Fruit fly (Drosophila melanogaster) whole organism, embryonic: ENCODE data around the gene Tollo.

Experiments
- ATbp ChIP-seq: fragments of 200-800 bp; sonication (Bioruptor generic); optimal IDR thresholded peaks from 2 replicates; lab custom pipeline; 2017; ENCODE audit warnings: missing biosample characterization, mild to moderate bottlenecking, missing genetic modification characterization, missing genetic modification reagents
- Aef1 ChIP-seq: fragments of 200-800 bp; sonication (Bioruptor generic); IDR thresholded peaks from 3 replicates; pipeline ENCODE4 v1.3.6; 2022; ENCODE audit warnings: missing biosample characterization, missing genetic modification characterization
- Asciz ChIP-seq: fragments of 200-800 bp; sonication (Bioruptor generic); optimal IDR thresholded peaks from 2 replicates; lab custom pipeline; 2017; ENCODE audit warnings: missing biosample characterization, mild to moderate bottlenecking, missing genetic modification characterization, missing genetic modification reagents
- BtbVII ChIP-seq: fragments of 200-800 bp; sonication (Bioruptor generic); optimal IDR thresholded peaks from 3 replicates; lab custom pipeline; 2017; ENCODE audit warnings: missing biosample characterization, mild to moderate bottlenecking, missing genetic modification characterization
- CG10274 ChIP-seq: fragments of 200-800 bp; sonication (Bioruptor generic); optimal IDR thresholded peaks from 3 replicates; lab custom pipeline; 2017; ENCODE audit warnings: missing biosample characterization, mild to moderate bottlenecking, missing genetic modification characterization
- CG11398 ChIP-seq: fragments of 200-800 bp; sonication (Bioruptor generic); optimal IDR thresholded peaks from 2 replicates; lab custom pipeline; 2016; ENCODE audit warnings: missing biosample characterization, missing genetic modification characterization
- CG11456 ChIP-seq: fragments of 200-800 bp; sonication (Bioruptor generic); IDR thresholded peaks from 3 replicates; pipeline ENCODE4 v1.3.6; 2022; ENCODE audit warnings: missing biosample characterization, missing genetic modification characterization
- CG17829 ChIP-seq: fragments of 200-800 bp; optimal IDR thresholded peaks from 2 replicates; lab custom pipeline; 2019; ENCODE audit warnings: missing biosample characterization, mild to moderate bottlenecking, missing genetic modification characterization, moderate library complexity
- CG17912 ChIP-seq: fragments of 200-800 bp; sonication (Bioruptor generic); optimal IDR thresholded peaks from 2 replicates; lab custom pipeline; 2018; ENCODE audit warnings: missing biosample characterization, mild to moderate bottlenecking, missing genetic modification characterization
- CG2712 ChIP-seq: fragments of 200-800 bp; optimal IDR thresholded peaks from 3 replicates; lab custom pipeline; 2019; ENCODE audit warnings: missing biosample characterization, mild to moderate bottlenecking, missing genetic modification characterization, moderate library complexity
- CG32767 ChIP-seq: fragments of 200-800 bp; sonication (Bioruptor generic); IDR thresholded peaks from 2 replicates; pipeline ENCODE4 v1.3.6; 2022; ENCODE audit warnings: missing biosample characterization, missing genetic modification characterization
- CG4360 ChIP-seq: fragments of 200-800 bp; sonication (Bioruptor generic); IDR thresholded peaks from 2 replicates; pipeline ENCODE4 v1.3.6; 2022; ENCODE audit warnings: missing biosample characterization, missing genetic modification characterization
- CG4730 ChIP-seq: fragments of 200-800 bp; sonication (Bioruptor generic); IDR thresholded peaks from 2 replicates; pipeline ENCODE4 v1.3.6; 2022; ENCODE audit warnings: missing biosample characterization, missing genetic modification characterization
- CG5245 ChIP-seq: fragments of 200-800 bp; sonication (Bioruptor generic); optimal IDR thresholded peaks from 3 replicates; lab custom pipeline; 2016; ENCODE audit warnings: missing biosample characterization, missing genetic modification characterization
- CG6689 ChIP-seq: fragments of 200-800 bp; sonication (Bioruptor generic); IDR thresholded peaks from 2 replicates; pipeline ENCODE4 v1.3.6; 2022; ENCODE audit warnings: missing biosample characterization, missing genetic modification characterization
- CG6813 ChIP-seq: fragments of 200-800 bp; sonication (Bioruptor generic); optimal IDR thresholded peaks from 2 replicates; lab custom pipeline; 2017; ENCODE audit warnings: missing biosample characterization, missing genetic modification characterization, mild to moderate bottlenecking, moderate library complexity, missing genetic modification reagents
- CG6854 ChIP-seq: fragments of 200-800 bp; sonication (Bioruptor generic); optimal IDR thresholded peaks from 3 replicates; lab custom pipeline; 2017; ENCODE audit warnings: missing biosample characterization, mild to moderate bottlenecking, missing genetic modification characterization
- CG8281 ChIP-seq: fragments of 200-800 bp; sonication (Bioruptor generic); optimal IDR thresholded peaks from 2 replicates; lab custom pipeline; 2018; ENCODE audit warnings: missing biosample characterization, mild to moderate bottlenecking, missing genetic modification characterization, moderate library complexity
- CG9727 ChIP-seq: fragments of 200-800 bp; sonication (Bioruptor generic); optimal IDR thresholded peaks from 3 replicates; lab custom pipeline; 2017; ENCODE audit warnings: missing biosample characterization, mild to moderate bottlenecking, missing genetic modification characterization
- CG9797 ChIP-seq: fragments of 200-800 bp; sonication (Bioruptor generic); optimal IDR thresholded peaks from 3 replicates; lab custom pipeline; 2018; ENCODE audit warnings: missing biosample characterization, mild to moderate bottlenecking, missing genetic modification characterization
- D19B ChIP-seq: fragments of 200-800 bp; sonication (Bioruptor generic); optimal IDR thresholded peaks from 2 replicates; lab custom pipeline; 2017; ENCODE audit warnings: missing biosample characterization, mild to moderate bottlenecking, missing genetic modification characterization
- Doc2 ChIP-seq: fragments of 200-800 bp; sonication (Bioruptor generic); IDR thresholded peaks from 2 replicates; pipeline ENCODE4 v1.3.6; 2022; ENCODE audit warnings: missing biosample characterization, missing genetic modification characterization
- Ets97D ChIP-seq: fragments of 200-800 bp; sonication (Bioruptor generic); optimal IDR thresholded peaks from 3 replicates; lab custom pipeline; 2016; ENCODE audit warnings: missing biosample characterization, missing genetic modification characterization
- Gug ChIP-seq: fragments of 200-800 bp; sonication (Bioruptor generic); IDR thresholded peaks from 4 replicates; pipeline ENCODE4 v1.3.6; 2022; ENCODE audit warnings: missing biosample characterization, missing genetic modification characterization
- H2.0 ChIP-seq: fragments of 200-800 bp; sonication (Bioruptor generic); IDR thresholded peaks from 2 replicates; pipeline ENCODE4 v1.3.6; 2022; ENCODE audit warnings: missing biosample characterization, missing genetic modification characterization
- Hr78 ChIP-seq, 2 experiments: fragments of 200-800 bp in 1 of 2; fragments of >200 bp in 1 of 2; sonication (Bioruptor generic) in 1 of 2; optimal IDR thresholded peaks; 2 replicates each; lab custom pipeline; 2017 to 2019; ENCODE audit warnings: missing biosample characterization in 2 of 2, missing genetic modification characterization in 2 of 2, mild to moderate bottlenecking in 1 of 2, moderate library complexity in 1 of 2
- Med ChIP-seq: fragments of 200-800 bp; sonication (Bioruptor generic); peaks from one replicate; lab custom pipeline; 2016; ENCODE audit warnings: missing biosample characterization, missing genetic modification characterization, mild to moderate bottlenecking, inconsistent platforms, moderate library complexity
- Rx ChIP-seq: fragments of 200-800 bp; sonication (Bioruptor generic); IDR thresholded peaks from 2 replicates; pipeline ENCODE4 v1.3.6; 2022; ENCODE audit warnings: missing biosample characterization, missing genetic modification characterization
- Xbp1 ChIP-seq: fragments of 200-800 bp; sonication (Bioruptor generic); optimal IDR thresholded peaks from 3 replicates; lab custom pipeline; 2016; ENCODE audit warnings: missing biosample characterization, mild to moderate bottlenecking, missing genetic modification characterization
- ash1 ChIP-seq: fragments of 200-800 bp; sonication (Bioruptor generic); optimal IDR thresholded peaks from 2 replicates; lab custom pipeline; 2018; ENCODE audit warnings: missing biosample characterization, mild to moderate bottlenecking, missing genetic modification characterization
- bbx ChIP-seq: fragments of 200-800 bp; sonication (Bioruptor generic); IDR thresholded peaks from 2 replicates; pipeline ENCODE4 v1.3.6; 2022; ENCODE audit warnings: missing biosample characterization, missing genetic modification characterization; ENCODE audit not compliant: partially characterized antibody
- cad ChIP-seq: fragments of >200 bp; optimal IDR thresholded peaks from 2 replicates; lab custom pipeline; 2017; ENCODE audit warnings: missing biosample characterization, missing genetic modification characterization
- caup ChIP-seq: fragments of 200-800 bp; sonication (Bioruptor generic); optimal IDR thresholded peaks from 3 replicates; lab custom pipeline; 2017; ENCODE audit warnings: missing biosample characterization, mild to moderate bottlenecking, missing genetic modification characterization, moderate library complexity; ENCODE audit not compliant: severe bottlenecking
- dpn ChIP-seq, 2 experiments: fragments of 200-800 bp; sonication (Bioruptor generic); optimal IDR thresholded peaks; 3 replicates each; lab custom pipeline; 2016; ENCODE audit warnings: missing biosample characterization in 2 of 2, missing genetic modification characterization in 2 of 2
- ftz-f1 ChIP-seq: fragments of 200-800 bp; sonication (Bioruptor generic); optimal IDR thresholded peaks from 2 replicates; lab custom pipeline; 2016; ENCODE audit warnings: missing biosample characterization, missing genetic modification characterization
- gce ChIP-seq: fragments of 200-800 bp; sonication (Bioruptor generic); IDR thresholded peaks from 3 replicates; pipeline ENCODE4 v1.3.6; 2022; ENCODE audit warnings: missing biosample characterization, missing genetic modification characterization
- gcm2 ChIP-seq: fragments of 200-800 bp; sonication (Bioruptor generic); optimal IDR thresholded peaks from 2 replicates; lab custom pipeline; 2016; ENCODE audit warnings: missing biosample characterization, missing genetic modification characterization
- insv ChIP-seq, 2 experiments: fragments of 200-800 bp; sonication (Bioruptor generic); optimal IDR thresholded peaks; 3 replicates each; lab custom pipeline; 2016 to 2018; ENCODE audit warnings: missing biosample characterization in 2 of 2, missing genetic modification characterization in 2 of 2
- mirr ChIP-seq: fragments of 200-800 bp; sonication (Bioruptor generic); optimal IDR thresholded peaks from 3 replicates; lab custom pipeline; 2018; ENCODE audit warnings: missing biosample characterization, mild to moderate bottlenecking, missing genetic modification characterization
- nmo ChIP-seq: fragments of 200-800 bp; sonication (Bioruptor generic); optimal IDR thresholded peaks from 2 replicates; lab custom pipeline; 2018; ENCODE audit warnings: missing biosample characterization, mild to moderate bottlenecking, missing genetic modification characterization, moderate library complexity
- pita ChIP-seq: fragments of 200-800 bp; sonication (Bioruptor generic); optimal IDR thresholded peaks from 2 replicates; lab custom pipeline; 2017; ENCODE audit warnings: missing biosample characterization, mild to moderate bottlenecking, missing genetic modification characterization
- sd ChIP-seq: fragments of 200-800 bp; sonication (Bioruptor generic); optimal IDR thresholded peaks from 3 replicates; lab custom pipeline; 2018; ENCODE audit warnings: missing biosample characterization, mild to moderate bottlenecking, missing genetic modification characterization, moderate library complexity
- sens ChIP-seq: fragments of 200-800 bp; sonication (Bioruptor generic); peaks from one replicate; lab custom pipeline; 2016; ENCODE audit warnings: missing biosample characterization, missing genetic modification characterization
- tgo ChIP-seq: fragments of 200-800 bp; sonication (Bioruptor generic); IDR thresholded peaks from 3 replicates; pipeline ENCODE4 v1.3.6; 2022; ENCODE audit warnings: missing biosample characterization, missing genetic modification characterization
- tin ChIP-seq: fragments of 200-800 bp; sonication (Bioruptor generic); optimal IDR thresholded peaks from 3 replicates; lab custom pipeline; 2016; ENCODE audit warnings: missing biosample characterization, missing genetic modification characterization
- tio ChIP-seq: fragments of 200-800 bp; sonication (Bioruptor generic); optimal IDR thresholded peaks from 2 replicates; lab custom pipeline; 2017; ENCODE audit warnings: missing biosample characterization, missing genetic modification characterization, inconsistent platforms
- tll ChIP-seq, 2 experiments: fragments of 200-800 bp in 1 of 2; fragments of >200 bp in 1 of 2; sonication (Bioruptor generic) in 1 of 2; optimal IDR thresholded peaks; 2 replicates each; lab custom pipeline; 2017 to 2019; ENCODE audit warnings: missing biosample characterization in 2 of 2, missing genetic modification characterization in 2 of 2, mild to moderate bottlenecking in 1 of 2, moderate library complexity in 1 of 2
- unc-4 ChIP-seq: fragments of 200-800 bp; sonication (Bioruptor generic); IDR thresholded peaks from 2 replicates; pipeline ENCODE4 v1.3.6; 2022; ENCODE audit warnings: missing biosample characterization, missing genetic modification characterization; ENCODE audit not compliant: partially characterized antibody
- vfl ChIP-seq: fragments of 200-800 bp; sonication (Bioruptor generic); optimal IDR thresholded peaks from 2 replicates; lab custom pipeline; 2016; ENCODE audit warnings: missing biosample characterization, missing genetic modification characterization
- z ChIP-seq: fragments of 200-800 bp; sonication (Bioruptor generic); IDR thresholded peaks from 3 replicates; pipeline ENCODE4 v1.3.6; 2022; ENCODE audit warnings: missing biosample characterization, missing genetic modification characterization

Gene Tollo

DNA sequence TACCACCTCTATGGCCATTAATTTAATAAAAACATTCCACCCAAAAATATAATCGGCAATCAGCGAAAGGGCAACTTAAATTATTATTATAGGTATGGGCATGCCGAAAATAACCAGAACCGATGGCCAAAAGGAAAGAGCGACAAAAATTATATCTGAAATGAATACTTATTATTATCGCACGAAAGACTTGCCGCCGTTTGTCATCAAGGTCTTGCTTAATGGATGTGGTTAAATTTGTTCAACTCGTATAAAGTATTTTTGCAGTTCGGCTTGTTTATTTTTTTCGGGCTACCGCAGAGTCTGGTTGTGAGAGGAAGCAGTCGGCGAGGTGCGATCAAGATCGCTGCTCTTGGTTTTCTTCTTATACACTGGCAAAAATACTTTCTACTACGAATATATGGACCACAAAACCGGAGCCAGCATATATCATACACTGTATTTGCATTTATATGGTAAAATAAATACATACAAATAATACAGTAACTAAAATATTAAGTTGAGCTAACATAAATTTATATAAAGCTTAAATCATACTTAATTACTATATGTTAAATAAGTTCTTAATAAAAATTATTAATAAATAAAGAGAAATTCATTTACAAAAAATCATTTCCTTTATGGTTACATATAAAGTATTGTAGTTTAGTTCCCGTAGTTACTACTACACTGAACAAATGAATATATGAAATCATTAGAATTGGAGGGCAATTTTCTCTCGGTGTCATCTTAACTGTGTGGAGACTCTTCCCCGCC, 26.5 kb upstream of the Tollo start (continued):
- TF ChIP-seq ftz-f1 (GFP tag; lab: Kevin White, UChicago): no peak
- TF ChIP-seq nmo (GFP tag; lab: Kevin White, UChicago): peak; percentile 25
- peak; percentile 29 for TF ChIP-seq CG17829 (tag; lab: Kevin White, UChicago)
- TF ChIP-seq gce (GFP tag; lab: Robert Waterston, UW): no peak
- TF ChIP-seq Rx (GFP tag; lab: Robert Waterston, UW): no peak
- TF ChIP-seq bbx (GFP tag; lab: Robert Waterston, UW): no peak
- TF ChIP-seq Aef1 (GFP tag; lab: Robert Waterston, UW): no peak
- TF ChIP-seq tgo (GFP tag; lab: Robert Waterston, UW): no peak
- TF ChIP-seq mirr (GFP tag; lab: Kevin White, UChicago): no peak
- TF ChIP-seq sd (tag; lab: Kevin White, UChicago): no peak
- no peak for TF ChIP-seq Gug (GFP tag; lab: Robert Waterston, UW)
- no peak for TF ChIP-seq CG4360 (GFP tag; lab: Robert Waterston, UW)
- no peak for TF ChIP-seq CG6689 (GFP tag; lab: Robert Waterston, UW)
- TF ChIP-seq ash1 (GFP tag; lab: Kevin White, UChicago): no peak
- TF ChIP-seq cad (GFP tag; lab: Kevin White, UChicago): no peak
- TF ChIP-seq caup (GFP tag; lab: Kevin White, UChicago): no peak
- peak; percentile 26 for TF ChIP-seq Asciz
- no peak for TF ChIP-seq tll (GFP tag; optimal IDR thresholded peaks at IDR 0.05; lab: Kevin White, UChicago)
- no peak for TF ChIP-seq Hr78 (GFP tag; optimal IDR thresholded peaks at IDR 0.05; lab: Kevin White, UChicago)
- TF ChIP-seq CG2712 (tag; lab: Kevin White, UChicago): peak; percentile 55
- no peak for TF ChIP-seq CG17912
- TF ChIP-seq Med (GFP tag; lab: Kevin White, UChicago): no peak
- TF ChIP-seq unc-4: no peak
- TF ChIP-seq sens (GFP tag; lab: Kevin White, UChicago): no peak
- TF ChIP-seq Ets97D (GFP tag; lab: Kevin White, UChicago): no peak
- no peak for TF ChIP-seq CG32767 (GFP tag; lab: Robert Waterston, UW)
- TF ChIP-seq D19B: no peak
- no peak for TF ChIP-seq insv (GFP tag; optimal IDR thresholded peaks at IDR 0.05; lab: Kevin White, UChicago)
- TF ChIP-seq CG10274 (GFP tag; lab: Kevin White, UChicago): no peak
- no peak for TF ChIP-seq CG5245 (GFP tag; lab: Kevin White, UChicago)
- TF ChIP-seq gcm2 (GFP tag; lab: Kevin White, UChicago): no peak
- no peak for TF ChIP-seq CG6854 (GFP tag; lab: Kevin White, UChicago)
- no peak for TF ChIP-seq dpn (GFP tag; optimal IDR thresholded peaks at IDR 0.05; lab: Kevin White, UChicago)
- no peak for TF ChIP-seq CG8281 (tag; lab: Kevin White, UChicago)
- TF ChIP-seq CG9797 (GFP tag; lab: Kevin White, UChicago): no peak
- TF ChIP-seq ATbp: no peak
- no peak for TF ChIP-seq CG6813
- TF ChIP-seq CG11398: no peak
- TF ChIP-seq H2.0 (GFP tag; lab: Robert Waterston, UW): no peak
- peak; percentile 3 for TF ChIP-seq tin
- TF ChIP-seq CG11456 (GFP tag; lab: Robert Waterston, UW): no peak
- TF ChIP-seq z: no peak
- TF ChIP-seq BtbVII (GFP tag; lab: Kevin White, UChicago): no peak
- no peak for TF ChIP-seq pita (GFP tag; lab: Kevin White, UChicago)
- no peak for TF ChIP-seq Xbp1 (GFP tag; lab: Kevin White, UChicago)
- TF ChIP-seq tio: no peak
- no peak for TF ChIP-seq CG4730
- peak; percentile 51 for TF ChIP-seq CG9727 (GFP tag; lab: Kevin White, UChicago)
- no peak for TF ChIP-seq vfl (GFP tag; lab: Kevin White, UChicago)
- no peak for TF ChIP-seq Doc2
